Worm (Caenorhabditis elegans) whole organism, early embryonic: Measurements from ENCODE around the gene fubl-1.

ENCODE experiments used
- F13C5.2 ChIP-seq: sonication (generic microtip); optimal IDR thresholded peaks from 2 replicates; lab custom pipeline; 2017; ENCODE audit warnings: mild to moderate bottlenecking, missing genetic modification characterization, inconsistent platforms, missing compliant biosample characterization
- ama-1 ChIP-seq: fragments of 150-350 bp; optimal IDR thresholded peaks from 2 replicates; lab custom pipeline; 2014
- ceh-36 ChIP-seq: sonication (generic microtip); optimal IDR thresholded peaks from 2 replicates; lab custom pipeline; 2016; ENCODE audit warnings: missing genetic modification characterization, inconsistent platforms, missing compliant biosample characterization
- ets-7 ChIP-seq: sonication (generic microtip); optimal IDR thresholded peaks from 2 replicates; lab custom pipeline; 2016; ENCODE audit warnings: missing genotype, missing genetic modification characterization, missing compliant biosample characterization
- flt-1 ChIP-seq: fragments of 200-800 bp; sonication (Bioruptor generic); IDR thresholded peaks from 2 replicates; pipeline ENCODE4 v1.3.6; 2022; ENCODE audit warnings: missing genetic modification characterization, missing compliant biosample characterization
- pes-1 ChIP-seq: fragments of 200-800 bp; sonication (Bioruptor generic); IDR thresholded peaks from 2 replicates; pipeline ENCODE4 v1.3.6; 2022; ENCODE audit warnings: missing genetic modification reagents, missing genetic modification characterization, missing compliant biosample characterization

DNA sequence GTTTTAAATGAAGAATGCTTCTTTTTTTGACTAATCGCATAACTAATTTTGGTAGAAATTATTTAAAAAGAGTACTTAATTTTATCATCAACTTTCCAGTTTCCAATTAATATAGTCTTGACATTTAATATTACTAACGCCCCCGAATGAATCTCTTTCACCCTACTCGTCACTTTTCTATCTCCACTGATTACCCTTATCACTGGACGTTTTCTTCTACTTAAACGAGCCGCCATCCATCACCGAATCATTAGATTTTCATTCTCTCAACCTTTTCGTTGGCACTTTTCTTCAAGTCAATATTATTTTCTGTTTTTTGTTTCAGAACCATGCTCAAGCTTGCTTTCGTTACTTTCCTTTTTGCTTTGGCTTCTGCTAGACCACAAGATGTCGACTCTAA is 38.9 kb upstream of the fubl-1 start, which contains the start of gene lys-1:
- TF ChIP-seq ama-1 (lab: Kevin White, UChicago) (no peak), F13C5.2 (no peak), pes-1 (no peak), flt-1 (GFP tag; lab: Robert Waterston, UW) (no peak), ets-7 (tag; lab: Kevin White, UChicago) (no peak), ceh-36 (tag; lab: Kevin White, UChicago) (no peak)
